Fruit fly (Drosophila melanogaster): ENCODE measurements around the gene CG42464.

DNA sequence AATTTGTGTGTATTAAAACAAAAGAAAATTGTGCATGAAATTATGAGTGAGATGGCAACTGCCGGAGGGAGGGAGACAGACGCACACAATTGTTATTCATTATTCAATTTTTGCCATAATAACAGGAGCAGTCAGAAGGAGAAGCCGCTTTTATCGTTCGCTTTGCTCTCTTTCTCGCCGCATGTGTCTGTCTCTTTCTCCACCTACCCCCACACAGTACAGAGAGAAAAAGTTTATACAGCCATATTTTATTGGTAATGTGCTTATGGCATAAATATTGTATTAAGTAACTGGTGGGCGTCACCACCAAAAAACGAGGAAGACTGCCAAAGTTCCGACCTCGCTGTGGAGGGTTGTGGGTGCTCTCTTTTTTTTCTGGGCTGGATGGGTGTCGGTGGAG, 16.8 kb upstream of the CG42464 start:
- TF ChIP-seq Hr96 (GFP tag; optimal IDR thresholded peaks at IDR 0.05) (no peak), kay (GFP tag; ENCODE audit: borderline replicate concordance) (no peak), ovo (GFP tag; optimal IDR thresholded peaks at IDR 0.05) (no peak), cnc (optimal IDR thresholded peaks at IDR 0.05) (no peak), Clk (GFP tag; optimal IDR thresholded peaks at IDR 0.05) (no peak), CG5204 (GFP tag; optimal IDR thresholded peaks at IDR 0.05) (no peak), bab1 (GFP tag; optimal IDR thresholded peaks at IDR 0.05) (no peak), CG7101 (tag; optimal IDR thresholded peaks at IDR 0.05) (no peak)
